Worm (Caenorhabditis elegans) whole organism, young adult: Measurements from ENCODE around the gene lgc-14.

Source experiments
- C06A6.2 ChIP-seq: fragments of 200-800 bp; sonication (Bioruptor generic); conservative IDR thresholded peaks from 2 replicates; pipeline ENCODE4 v1.3.6; 2022; ENCODE audit warnings: missing genetic modification characterization, missing compliant biosample characterization
- D2030.7 ChIP-seq: fragments of 200-800 bp; sonication (Bioruptor generic); IDR thresholded peaks from 2 replicates; pipeline ENCODE4 v1.3.6; 2022; ENCODE audit warnings: missing genetic modification reagents, missing genetic modification characterization, missing compliant biosample characterization
- F23B12.7 ChIP-seq: sonication (generic microtip); optimal IDR thresholded peaks from 2 replicates; lab custom pipeline; 2017; ENCODE audit warnings: missing genetic modification characterization, mild to moderate bottlenecking, missing compliant biosample characterization, antibody characterized with exemption, moderate library complexity; ENCODE audit not compliant: insufficient read depth
- F33H1.4 ChIP-seq: fragments of 200-800 bp; sonication (Bioruptor generic); IDR thresholded peaks from 2 replicates; pipeline ENCODE4 v1.3.6; 2022; ENCODE audit warnings: missing genetic modification reagents, missing genetic modification characterization, missing compliant biosample characterization
- F55B11.4 ChIP-seq: sonication (generic microtip); optimal IDR thresholded peaks from 2 replicates; lab custom pipeline; 2016; ENCODE audit warnings: missing compliant biosample characterization, missing genetic modification characterization, borderline replicate concordance; ENCODE audit not compliant: insufficient read depth
- F57A8.1 ChIP-seq: fragments of 200-800 bp; sonication (Bioruptor generic); optimal IDR thresholded peaks from 2 replicates; lab custom pipeline; 2018; ENCODE audit warnings: mild to moderate bottlenecking, missing genetic modification characterization, moderate library complexity, missing compliant biosample characterization
- F57C9.4 ChIP-seq: sonication (generic microtip); optimal IDR thresholded peaks from 2 replicates; lab custom pipeline; 2017; ENCODE audit warnings: mild to moderate bottlenecking, missing genetic modification characterization, missing compliant biosample characterization
- K11D2.4 ChIP-seq: fragments of 200-800 bp; sonication (Bioruptor generic); IDR thresholded peaks from 2 replicates; pipeline ENCODE4 v1.3.6; 2022; ENCODE audit warnings: missing genetic modification reagents, missing genetic modification characterization, missing compliant biosample characterization
- Y53G8AR.9 ChIP-seq: fragments of 200-800 bp; sonication (Bioruptor generic); conservative IDR thresholded peaks from 2 replicates; pipeline ENCODE4 v1.3.6; 2022; ENCODE audit warnings: missing genetic modification reagents, missing genetic modification characterization, missing compliant biosample characterization
- Y56A3A.18 ChIP-seq: fragments of 200-800 bp; sonication (Bioruptor generic); IDR thresholded peaks from 2 replicates; pipeline ENCODE4 v1.3.6; 2022; ENCODE audit warnings: missing genetic modification reagents, missing genetic modification characterization, missing compliant biosample characterization
- Y67H2A.10 ChIP-seq: fragments of 200-800 bp; sonication (Bioruptor generic); conservative IDR thresholded peaks from 2 replicates; pipeline ENCODE4 v1.3.6; 2022; ENCODE audit warnings: missing genetic modification reagents, missing genetic modification characterization, missing compliant biosample characterization
- akir-1 ChIP-seq: fragments of 200-800 bp; sonication (Bioruptor generic); optimal IDR thresholded peaks from 2 replicates; lab custom pipeline; 2018; ENCODE audit warnings: mild to moderate bottlenecking, missing genetic modification characterization, moderate library complexity, missing compliant biosample characterization
- ama-1 ChIP-seq, 3 experiments: fragments of 150-350 bp in 1 of 3; sonication (generic microtip) in 2 of 3; optimal IDR thresholded peaks; 2 replicates each; lab custom pipeline; 2014 to 2018; ENCODE audit warnings: missing biosample characterization in 2 of 3, missing genetic modification characterization in 2 of 3, missing genetic modification reagents in 2 of 3
- aptf-2 ChIP-seq: fragments of 200-800 bp; sonication (Bioruptor generic); conservative IDR thresholded peaks from 2 replicates; pipeline ENCODE4 v1.3.6; 2022; ENCODE audit warnings: missing genetic modification reagents, missing genetic modification characterization, missing compliant biosample characterization
- ceh-79 ChIP-seq: sonication (generic microtip); optimal IDR thresholded peaks from 2 replicates; lab custom pipeline; 2017; ENCODE audit warnings: mild to moderate bottlenecking, missing genetic modification characterization, missing compliant biosample characterization
- dox-1 ChIP-seq: fragments of 200-800 bp; sonication (Bioruptor generic); IDR thresholded peaks from 2 replicates; pipeline ENCODE4 v1.3.6; 2022; ENCODE audit warnings: missing genetic modification reagents, missing genetic modification characterization, missing compliant biosample characterization
- ekl-4 ChIP-seq: fragments of 200-800 bp; sonication (Bioruptor generic); IDR thresholded peaks from 2 replicates; pipeline ENCODE4 v1.3.6; 2022; ENCODE audit warnings: missing genetic modification reagents, missing genetic modification characterization, missing compliant biosample characterization
- hlh-12 ChIP-seq: sonication (generic microtip); optimal IDR thresholded peaks from 2 replicates; lab custom pipeline; 2016; ENCODE audit warnings: missing genetic modification characterization, missing compliant biosample characterization
- hlh-26 ChIP-seq: fragments of 200-800 bp; sonication (Bioruptor generic); conservative IDR thresholded peaks from 2 replicates; pipeline ENCODE4 v1.3.6; 2022; ENCODE audit warnings: missing genetic modification reagents, missing genetic modification characterization, missing compliant biosample characterization
- hmg-20 ChIP-seq: fragments of 200-800 bp; sonication (Bioruptor generic); IDR thresholded peaks from 2 replicates; pipeline ENCODE4 v1.3.6; 2022; ENCODE audit warnings: missing genetic modification reagents, missing genetic modification characterization, missing compliant biosample characterization
- hrde-1 ChIP-seq: sonication (generic microtip); optimal IDR thresholded peaks from 2 replicates; lab custom pipeline; 2016; ENCODE audit warnings: missing genetic modification characterization, mild to moderate bottlenecking, missing compliant biosample characterization, moderate library complexity, missing genotype, missing genetic modification reagents, borderline replicate concordance
- let-607 ChIP-seq, 2 experiments: fragments of 200-800 bp in 1 of 2; sonication (Bioruptor generic) in 1 of 2; sonication (generic microtip) in 1 of 2; optimal IDR thresholded peaks; 2 replicates each; lab custom pipeline; 2016 to 2018; ENCODE audit warnings: mild to moderate bottlenecking in 2 of 2, missing compliant biosample characterization in 2 of 2, missing genetic modification characterization in 2 of 2, moderate library complexity in 2 of 2, missing genotype in 1 of 2
- lin-35 ChIP-seq, 3 experiments: fragments of 150-350 bp in 2 of 3; sonication (generic microtip) in 1 of 3; optimal IDR thresholded peaks; 2 replicates each; lab custom pipeline; 2014 to 2018; ENCODE audit warnings: missing biosample characterization in 3 of 3, missing genetic modification characterization in 3 of 3, missing genetic modification reagents in 3 of 3
- lin-40 ChIP-seq: sonication (generic microtip); optimal IDR thresholded peaks from 2 replicates; lab custom pipeline; 2016; ENCODE audit warnings: missing genetic modification characterization, mild to moderate bottlenecking, missing compliant biosample characterization, missing genotype, missing genetic modification reagents
- mcd-1 ChIP-seq: fragments of 200-800 bp; sonication (Bioruptor generic); IDR thresholded peaks from 2 replicates; pipeline ENCODE4 v1.3.6; 2022; ENCODE audit warnings: missing genetic modification reagents, missing genetic modification characterization, missing compliant biosample characterization
- nhr-179 ChIP-seq: sonication (generic microtip); optimal IDR thresholded peaks from 2 replicates; lab custom pipeline; 2016; ENCODE audit warnings: mild to moderate bottlenecking, missing genetic modification characterization, missing compliant biosample characterization
- nhr-80 ChIP-seq: sonication (generic microtip); optimal IDR thresholded peaks from 2 replicates; lab custom pipeline; 2016; ENCODE audit warnings: missing genetic modification characterization, missing compliant biosample characterization
- sdz-38 ChIP-seq: sonication (generic microtip); optimal IDR thresholded peaks from 2 replicates; lab custom pipeline; 2016; ENCODE audit warnings: missing genotype, missing genetic modification characterization, missing compliant biosample characterization
- snpc-3.4 ChIP-seq: sonication (generic microtip); optimal IDR thresholded peaks from 2 replicates; lab custom pipeline; 2017; ENCODE audit warnings: missing genetic modification characterization, mild to moderate bottlenecking, missing compliant biosample characterization, antibody characterized with exemption, moderate library complexity, missing genotype, missing genetic modification reagents
- somi-1 ChIP-seq: fragments of 200-800 bp; sonication (Bioruptor generic); optimal IDR thresholded peaks from 2 replicates; lab custom pipeline; 2018; ENCODE audit warnings: mild to moderate bottlenecking, missing genetic modification characterization, missing compliant biosample characterization
- zfh-2 ChIP-seq: fragments of 200-800 bp; sonication (Bioruptor generic); conservative IDR thresholded peaks from 2 replicates; pipeline ENCODE4 v1.3.6; 2022; ENCODE audit warnings: missing genetic modification reagents, missing genetic modification characterization, missing compliant biosample characterization
- ztf-18 ChIP-seq: sonication (generic microtip); optimal IDR thresholded peaks from 2 replicates; lab custom pipeline; 2016; ENCODE audit warnings: missing genotype, mild to moderate bottlenecking, missing genetic modification characterization, missing compliant biosample characterization
- ztf-22 ChIP-seq: fragments of 200-800 bp; sonication (Bioruptor generic); optimal IDR thresholded peaks from 2 replicates; lab custom pipeline; 2018; ENCODE audit warnings: mild to moderate bottlenecking, missing genetic modification characterization, moderate library complexity, missing compliant biosample characterization
- ztf-25 ChIP-seq: fragments of 200-800 bp; sonication (Bioruptor generic); IDR thresholded peaks from 2 replicates; pipeline ENCODE4 v1.3.6; 2022; ENCODE audit warnings: missing genetic modification reagents, missing genetic modification characterization, missing compliant biosample characterization
- ztf-6 ChIP-seq: fragments of 200-800 bp; sonication (Bioruptor generic); IDR thresholded peaks from 2 replicates; pipeline ENCODE4 v1.3.6; 2022; ENCODE audit warnings: missing genetic modification reagents, missing genetic modification characterization, missing compliant biosample characterization

The lgc-14 gene

ce11 chrX:12080581-12081162, 30.6 kb upstream of the lgc-14 start:
- no peak for TF ChIP-seq ztf-6 (GFP tag; lab: Robert Waterston, UW)
- TF ChIP-seq D2030.7 (GFP tag; lab: Robert Waterston, UW), result no peak
- TF ChIP-seq snpc-3.4 (tag; lab: Kevin White, UChicago), result no peak
- no peak for TF ChIP-seq Y67H2A.10 (GFP tag; lab: Robert Waterston, UW)
- TF ChIP-seq sdz-38 (tag; lab: Kevin White, UChicago), result no peak
- TF ChIP-seq hmg-20 (GFP tag; lab: Robert Waterston, UW), result no peak
- no peak for TF ChIP-seq somi-1
- no peak for TF ChIP-seq aptf-2 (GFP tag; lab: Robert Waterston, UW)
- no peak for TF ChIP-seq F33H1.4
- TF ChIP-seq nhr-80, result no peak
- TF ChIP-seq F55B11.4, result no peak
- TF ChIP-seq K11D2.4 (GFP tag; lab: Robert Waterston, UW), result no peak
- TF ChIP-seq ekl-4, result no peak
- no peak for TF ChIP-seq ztf-22
- TF ChIP-seq Y53G8AR.9, result no peak
- no peak for TF ChIP-seq lin-40 (tag; lab: Kevin White, UChicago)
- no peak for TF ChIP-seq mcd-1 (GFP tag; lab: Robert Waterston, UW)
- no peak for TF ChIP-seq akir-1 (GFP tag; lab: Kevin White, UChicago)
- no peak for TF ChIP-seq hrde-1 (tag; lab: Kevin White, UChicago)

- TF ChIP-seq F23B12.7 (tag; lab: Kevin White, UChicago) (no peak), ama-1 (optimal IDR thresholded peaks at IDR 0.05; lab: Kevin White, UChicago) (no peak), ama-1 (GFP tag; optimal IDR thresholded peaks at IDR 0.05; lab: Kevin White, UChicago) (no peak), F57C9.4 (tag; lab: Kevin White, UChicago) (no peak), ceh-79 (tag; lab: Kevin White, UChicago) (no peak), hmg-20 (GFP tag; lab: Robert Waterston, UW) (no peak), hlh-12 (tag; lab: Kevin White, UChicago) (no peak)
These were observed 30.1 kb upstream of the lgc-14 start for ce11 chrX:12081250-12081649.

ce11 chrX:12082813-12083212, 28.5 kb upstream of the lgc-14 start:
- TF ChIP-seq zfh-2 (GFP tag; lab: Robert Waterston, UW) (peak; percentile 61), F57C9.4 (tag; lab: Kevin White, UChicago) (no peak), nhr-179 (tag; lab: Kevin White, UChicago) (no peak), ztf-18 (tag; lab: Kevin White, UChicago) (no peak), F57A8.1 (GFP tag; lab: Kevin White, UChicago) (no peak)
- TF ChIP-seq, all 124 proteins: peak for 1

ce11 chrX:12086297-12086696, 25.0 kb upstream of the lgc-14 start:
- peak; percentile 69 for TF ChIP-seq zfh-2 (GFP tag; lab: Robert Waterston, UW)
- TF ChIP-seq hlh-12 (tag; lab: Kevin White, UChicago), result no peak
- TF ChIP-seq lin-35 (GFP tag; optimal IDR thresholded peaks at IDR 0.05; lab: Kevin White, UChicago), result no peak
- TF ChIP-seq Y56A3A.18 (GFP tag; lab: Robert Waterston, UW), result no peak
- 0 out of 2 replicates have a peak, but pooled peaks have one; percentile 8 for TF ChIP-seq dox-1
- no peak for TF ChIP-seq ztf-25
- TF ChIP-seq hlh-26 (GFP tag; lab: Robert Waterston, UW), result no peak
- TF ChIP-seq let-607 (tag; optimal IDR thresholded peaks at IDR 0.05; lab: Kevin White, UChicago), result no peak
- TF ChIP-seq F57C9.4 (tag; lab: Kevin White, UChicago), result no peak
- no peak for TF ChIP-seq lin-40 (tag; lab: Kevin White, UChicago)
- TF ChIP-seq C06A6.2 (GFP tag; lab: Robert Waterston, UW), result no peak
